Fruit fly (Drosophila melanogaster) whole organism, embryonic: ENCODE results near the gene CG33111.

ENCODE experiments used
- ATbp ChIP-seq: fragments of 200-800 bp; sonication (Bioruptor generic); optimal IDR thresholded peaks from 2 replicates; lab custom pipeline; 2017; ENCODE audit warnings: missing biosample characterization, mild to moderate bottlenecking, missing genetic modification characterization, missing genetic modification reagents
- Antp ChIP-seq: fragments of 200-800 bp; sonication (Bioruptor generic); optimal IDR thresholded peaks from 3 replicates; lab custom pipeline; 2016; ENCODE audit warnings: missing biosample characterization, missing genetic modification characterization
- Asciz ChIP-seq: fragments of 200-800 bp; sonication (Bioruptor generic); optimal IDR thresholded peaks from 2 replicates; lab custom pipeline; 2017; ENCODE audit warnings: missing biosample characterization, mild to moderate bottlenecking, missing genetic modification characterization, missing genetic modification reagents
- CG11695 ChIP-seq: fragments of 200-800 bp; sonication (Bioruptor generic); IDR thresholded peaks from 3 replicates; pipeline ENCODE4 v1.3.6; 2022; ENCODE audit warnings: missing biosample characterization, missing genetic modification characterization
- CG12744 ChIP-seq: fragments of 200-800 bp; sonication (Bioruptor generic); optimal IDR thresholded peaks from 2 replicates; lab custom pipeline; 2016; ENCODE audit warnings: missing biosample characterization, missing genetic modification characterization
- CG16863 ChIP-seq: fragments of 200-800 bp; sonication (Bioruptor generic); optimal IDR thresholded peaks from 3 replicates; lab custom pipeline; 2016; ENCODE audit warnings: missing biosample characterization, missing genetic modification characterization
- CG17328 ChIP-seq: fragments of 200-800 bp; sonication (Bioruptor generic); IDR thresholded peaks from 2 replicates; pipeline ENCODE4 v1.3.6; 2022; ENCODE audit warnings: missing biosample characterization, missing genetic modification characterization
- CG17802 ChIP-seq: fragments of 200-800 bp; sonication (Bioruptor generic); optimal IDR thresholded peaks from 2 replicates; lab custom pipeline; 2018; ENCODE audit warnings: missing biosample characterization, mild to moderate bottlenecking, missing genetic modification characterization, moderate library complexity
- CG18619 ChIP-seq: fragments of 200-800 bp; sonication (Bioruptor generic); optimal IDR thresholded peaks from 3 replicates; lab custom pipeline; 2017; ENCODE audit warnings: missing biosample characterization, mild to moderate bottlenecking, missing genetic modification characterization
- CG43689 ChIP-seq: fragments of 200-800 bp; sonication (Bioruptor generic); IDR thresholded peaks from 2 replicates; pipeline ENCODE4 v1.3.6; 2022; ENCODE audit warnings: missing biosample characterization, missing genetic modification characterization
- CG6254 ChIP-seq: fragments of 200-800 bp; sonication (Bioruptor generic); optimal IDR thresholded peaks from 3 replicates; lab custom pipeline; 2017; ENCODE audit warnings: mild to moderate bottlenecking, missing biosample characterization, missing genetic modification reagents, missing genetic modification characterization
- CG6813 ChIP-seq: fragments of 200-800 bp; sonication (Bioruptor generic); optimal IDR thresholded peaks from 2 replicates; lab custom pipeline; 2017; ENCODE audit warnings: missing biosample characterization, missing genetic modification characterization, mild to moderate bottlenecking, moderate library complexity, missing genetic modification reagents
- CG7745 ChIP-seq: fragments of 200-800 bp; sonication (Bioruptor generic); optimal IDR thresholded peaks from 2 replicates; lab custom pipeline; 2018; ENCODE audit warnings: missing biosample characterization, mild to moderate bottlenecking, missing genetic modification characterization, moderate library complexity
- CG8290 ChIP-seq, 3 experiments: fragments of 200-800 bp; sonication (Bioruptor generic); optimal IDR thresholded peaks; 2 replicates each; lab custom pipeline; 2016 to 2019; ENCODE audit warnings: missing biosample characterization in 3 of 3, missing genetic modification characterization in 3 of 3, mild to moderate bottlenecking in 2 of 3, moderate library complexity in 1 of 3
- CG9437 ChIP-seq: fragments of 200-800 bp; sonication (Bioruptor generic); optimal IDR thresholded peaks from 2 replicates; lab custom pipeline; 2018; ENCODE audit warnings: missing biosample characterization, mild to moderate bottlenecking, missing genetic modification characterization
- CG9609 ChIP-seq: fragments of 200-800 bp; sonication (Bioruptor generic); optimal IDR thresholded peaks from 3 replicates; lab custom pipeline; 2016; ENCODE audit warnings: missing biosample characterization, missing genetic modification characterization
- CTCF ChIP-seq: fragments of 200-800 bp; sonication (Bioruptor generic); optimal IDR thresholded peaks from 2 replicates; lab custom pipeline; 2017; ENCODE audit warnings: missing biosample characterization, mild to moderate bottlenecking, missing genetic modification characterization, moderate library complexity
- Dip2 ChIP-seq: fragments of 200-800 bp; sonication (Bioruptor generic); IDR thresholded peaks from 2 replicates; pipeline ENCODE4 v1.3.6; 2022; ENCODE audit warnings: missing biosample characterization, missing genetic modification characterization
- Doc3 ChIP-seq: fragments of 200-800 bp; sonication (Bioruptor generic); IDR thresholded peaks from 3 replicates; pipeline ENCODE4 v1.3.6; 2022; ENCODE audit warnings: missing biosample characterization, missing genetic modification characterization; ENCODE audit not compliant: partially characterized antibody
- Dp ChIP-seq: fragments of 200-800 bp; sonication (Bioruptor generic); optimal IDR thresholded peaks from 2 replicates; lab custom pipeline; 2018; ENCODE audit warnings: missing biosample characterization, mild to moderate bottlenecking, missing genetic modification characterization, moderate library complexity
- HHEX ChIP-seq: fragments of 200-800 bp; sonication (Bioruptor generic); optimal IDR thresholded peaks from 3 replicates; lab custom pipeline; 2017; ENCODE audit warnings: missing biosample characterization, mild to moderate bottlenecking, missing genetic modification characterization, missing genetic modification reagents
- HLH4C ChIP-seq: fragments of 200-800 bp; sonication (Bioruptor generic); IDR thresholded peaks from 3 replicates; pipeline ENCODE4 v1.3.6; 2022; ENCODE audit warnings: missing biosample characterization, missing genetic modification characterization; ENCODE audit not compliant: partially characterized antibody
- Hey ChIP-seq: fragments of 200-800 bp; sonication (Bioruptor generic); optimal IDR thresholded peaks from 3 replicates; lab custom pipeline; 2018; ENCODE audit warnings: missing biosample characterization, mild to moderate bottlenecking, missing genetic modification characterization
- Hmx ChIP-seq: fragments of 200-800 bp; sonication (Bioruptor generic); optimal IDR thresholded peaks from 2 replicates; lab custom pipeline; 2016; ENCODE audit warnings: missing biosample characterization, missing genetic modification characterization
- Hsf ChIP-seq: fragments of 200-800 bp; sonication (Bioruptor generic); optimal IDR thresholded peaks from 3 replicates; lab custom pipeline; 2016; ENCODE audit warnings: missing biosample characterization, missing genetic modification characterization
- Mes4 ChIP-seq: fragments of 200-800 bp; sonication (Bioruptor generic); optimal IDR thresholded peaks from 2 replicates; lab custom pipeline; 2016; ENCODE audit warnings: missing biosample characterization, missing genetic modification characterization
- NfI ChIP-seq: fragments of 200-800 bp; sonication (Bioruptor generic); optimal IDR thresholded peaks from 3 replicates; lab custom pipeline; 2018; ENCODE audit warnings: missing biosample characterization, mild to moderate bottlenecking, missing genetic modification characterization, moderate library complexity
- PHDP ChIP-seq: fragments of 200-800 bp; sonication (Bioruptor generic); optimal IDR thresholded peaks from 3 replicates; lab custom pipeline; 2018; ENCODE audit warnings: missing biosample characterization, mild to moderate bottlenecking, missing genetic modification characterization, moderate library complexity
- Scr ChIP-seq: fragments of 200-800 bp; sonication (Bioruptor generic); IDR thresholded peaks from 2 replicates; pipeline ENCODE4 v1.3.6; 2022; ENCODE audit warnings: missing biosample characterization, missing genetic modification characterization; ENCODE audit not compliant: partially characterized antibody
- Xbp1 ChIP-seq: fragments of 200-800 bp; sonication (Bioruptor generic); optimal IDR thresholded peaks from 3 replicates; lab custom pipeline; 2016; ENCODE audit warnings: missing biosample characterization, mild to moderate bottlenecking, missing genetic modification characterization
- abd-A ChIP-seq: fragments of 200-800 bp; sonication (Bioruptor generic); optimal IDR thresholded peaks from 3 replicates; lab custom pipeline; 2019; ENCODE audit warnings: missing biosample characterization, mild to moderate bottlenecking, missing genetic modification characterization, moderate library complexity
- ac ChIP-seq: fragments of 200-800 bp; sonication (Bioruptor generic); optimal IDR thresholded peaks from 3 replicates; lab custom pipeline; 2017; ENCODE audit warnings: missing biosample characterization, mild to moderate bottlenecking, missing genetic modification characterization
- amos ChIP-seq: fragments of 200-800 bp; sonication (Bioruptor generic); IDR thresholded peaks from 2 replicates; pipeline ENCODE4 v1.3.6; 2022; ENCODE audit warnings: missing biosample characterization, missing genetic modification characterization; ENCODE audit not compliant: partially characterized antibody
- chif ChIP-seq, 2 experiments: fragments of 200-800 bp; sonication (Bioruptor generic); optimal IDR thresholded peaks; 3 replicates each; lab custom pipeline; 2016; ENCODE audit warnings: missing biosample characterization in 2 of 2, missing genetic modification characterization in 2 of 2
- da ChIP-seq: fragments of 200-800 bp; sonication (Bioruptor generic); optimal IDR thresholded peaks from 2 replicates; lab custom pipeline; 2016; ENCODE audit warnings: missing biosample characterization, missing genetic modification characterization
- dm ChIP-seq: fragments of 200-800 bp; sonication (Bioruptor generic); optimal IDR thresholded peaks from 3 replicates; lab custom pipeline; 2016; ENCODE audit warnings: missing biosample characterization, missing genetic modification characterization
- dysf ChIP-seq: fragments of 200-800 bp; sonication (Bioruptor generic); IDR thresholded peaks from 3 replicates; pipeline ENCODE4 v1.3.6; 2022; ENCODE audit warnings: missing biosample characterization, missing genetic modification characterization
- fd102C ChIP-seq: fragments of 200-800 bp; sonication (Bioruptor generic); optimal IDR thresholded peaks from 2 replicates; lab custom pipeline; 2018; ENCODE audit warnings: missing biosample characterization, mild to moderate bottlenecking, missing genetic modification characterization, moderate library complexity
- fu2 ChIP-seq: fragments of 200-800 bp; sonication (Bioruptor generic); optimal IDR thresholded peaks from 2 replicates; lab custom pipeline; 2016; ENCODE audit warnings: missing biosample characterization, missing genetic modification characterization
- hkb ChIP-seq, 2 experiments: fragments of 200-800 bp in 1 of 2; fragments of >200 bp in 1 of 2; sonication (Bioruptor generic) in 1 of 2; IDR thresholded peaks in 1 of 2; optimal IDR thresholded peaks in 1 of 2; 2 replicates each; pipeline versions ENCODE4 v1.3.6 to Lab custom; 2017 to 2022; ENCODE audit warnings: missing biosample characterization in 1 of 2, missing genetic modification characterization in 1 of 2
- ind ChIP-seq: fragments of 200-800 bp; sonication (Bioruptor generic); optimal IDR thresholded peaks from 3 replicates; lab custom pipeline; 2016; ENCODE audit warnings: missing biosample characterization, missing genetic modification characterization
- mam ChIP-seq: fragments of 200-800 bp; sonication (Bioruptor generic); optimal IDR thresholded peaks from 3 replicates; lab custom pipeline; 2016; ENCODE audit warnings: missing biosample characterization, missing genetic modification characterization
- pb ChIP-seq: fragments of 200-800 bp; sonication (Bioruptor generic); optimal IDR thresholded peaks from 3 replicates; lab custom pipeline; 2016; ENCODE audit warnings: missing biosample characterization, missing genetic modification characterization
- run ChIP-seq: fragments of 200-800 bp; sonication (Bioruptor generic); optimal IDR thresholded peaks from 3 replicates; lab custom pipeline; 2018; ENCODE audit warnings: missing biosample characterization, mild to moderate bottlenecking, missing genetic modification characterization
- salm ChIP-seq: fragments of 200-800 bp; sonication (Bioruptor generic); optimal IDR thresholded peaks from 2 replicates; lab custom pipeline; 2018; ENCODE audit warnings: missing biosample characterization, mild to moderate bottlenecking, missing genetic modification characterization
- slp2 ChIP-seq: fragments of 200-800 bp; sonication (Bioruptor generic); optimal IDR thresholded peaks from 2 replicates; lab custom pipeline; 2016; ENCODE audit warnings: missing biosample characterization, missing genetic modification characterization
- trh ChIP-seq: fragments of 200-800 bp; sonication (Bioruptor generic); optimal IDR thresholded peaks from 2 replicates; lab custom pipeline; 2016; ENCODE audit warnings: missing biosample characterization, missing genetic modification characterization

The CG33111 gene

dm6 chr3R:23817566-23818202, 1.4 kb downstream of the CG33111 start (continued):
- TF ChIP-seq HLH4C (no peak), Antp (GFP tag; lab: Kevin White, UChicago) (no peak), CG17802 (tag; lab: Kevin White, UChicago) (no peak), dm (GFP tag; lab: Kevin White, UChicago) (no peak), Scr (GFP tag; lab: Robert Waterston, UW) (no peak), PHDP (tag; lab: Kevin White, UChicago) (no peak), CG9609 (GFP tag; lab: Kevin White, UChicago) (peak; percentile 22), ind (GFP tag; lab: Kevin White, UChicago) (no peak), CG43689 (GFP tag; lab: Robert Waterston, UW) (no peak)
- TF ChIP-seq, all 482 proteins: peak for 78

dm6 chr3R:23803668-23804067, 15.4 kb downstream of the CG33111 start, which contains the start of gene CG34355:
TSS of gene CG34355 (plus strand) at chr3R:23803859.
- TF ChIP-seq amos (no peak), mam (no peak), CG9609 (GFP tag; lab: Kevin White, UChicago) (peak; percentile 11), Hey (peak; percentile 5), CG7745 (no peak), CG8290 (GFP tag; optimal IDR thresholded peaks at IDR 0.05; lab: Kevin White, UChicago) (no peak), CG8290 (tag; optimal IDR thresholded peaks at IDR 0.05; lab: Kevin White, UChicago) (peak in 1 of 2 experiments; percentile 45), Dp (GFP tag; lab: Kevin White, UChicago) (peak; percentile 1), CG18619 (GFP tag; lab: Kevin White, UChicago) (peak; percentile 71), pb (GFP tag; lab: Kevin White, UChicago) (no peak), CG11695 (0 out of 3 replicates have a peak, but pooled peaks have one; percentile 14), abd-A (no peak), CG6813 (GFP tag; lab: Kevin White, UChicago) (peak; percentile 75), CG17328 (GFP tag; lab: Robert Waterston, UW) (peak; percentile 70), Doc3 (GFP tag; lab: Robert Waterston, UW) (no peak), Xbp1 (GFP tag; lab: Kevin White, UChicago) (peak; percentile 32), CG9437 (GFP tag; lab: Kevin White, UChicago) (peak; percentile 56), run (tag; lab: Kevin White, UChicago) (no peak), HHEX (GFP tag; lab: Kevin White, UChicago) (peak; percentile 46), CG16863 (GFP tag; lab: Kevin White, UChicago) (peak; percentile 15), CTCF (GFP tag; lab: Kevin White, UChicago) (no peak), ac (GFP tag; lab: Kevin White, UChicago) (peak; percentile 18), NfI (GFP tag; lab: Kevin White, UChicago) (peak; percentile 78), hkb (optimal IDR thresholded peaks at IDR 0.05; lab: Kevin White, UChicago) (no peak), hkb (GFP tag; IDR thresholded peaks at IDR 0.05; lab: Robert Waterston, UW) (0 out of 2 replicates have a peak, but pooled peaks have one; percentile 17), dysf (GFP tag; lab: Robert Waterston, UW) (peak; percentile 27; the same call in 1 of the 3 replicates), Hsf (GFP tag; lab: Kevin White, UChicago) (peak; percentile 12), trh (GFP tag; lab: Kevin White, UChicago) (no peak), Dip2 (no peak), salm (no peak), ATbp (GFP tag; lab: Kevin White, UChicago) (peak; percentile 66), Asciz (peak; percentile 49), da (GFP tag; lab: Kevin White, UChicago) (no peak), chif (GFP tag; optimal IDR thresholded peaks at IDR 0.05; lab: Kevin White, UChicago) (no peak), CG17802 (tag; lab: Kevin White, UChicago) (peak; percentile 45), CG6254 (GFP tag; lab: Kevin White, UChicago) (peak; percentile 63), slp2 (GFP tag; lab: Kevin White, UChicago) (no peak), fu2 (no peak), Hmx (GFP tag; lab: Kevin White, UChicago) (no peak), fd102C (peak; percentile 33), CG12744 (GFP tag; lab: Kevin White, UChicago) (peak; percentile 19), Mes4 (GFP tag; lab: Kevin White, UChicago) (peak; percentile 58)
